Worm (Caenorhabditis elegans) whole organism, L4 larva: ENCODE results near the gene R03H10.5.

ENCODE experiments used
- F26F4.8 ChIP-seq: fragments of 200-800 bp; sonication (Bioruptor generic); conservative IDR thresholded peaks from 2 replicates; pipeline ENCODE4 v1.3.6; 2022; ENCODE audit warnings: missing genetic modification characterization, missing compliant biosample characterization
- ZK337.2 ChIP-seq: fragments of 200-800 bp; sonication (Bioruptor generic); IDR thresholded peaks from 2 replicates; pipeline ENCODE4 v1.3.6; 2022; ENCODE audit warnings: missing genetic modification reagents, missing genetic modification characterization, missing compliant biosample characterization
- ceh-82 ChIP-seq: sonication (generic microtip); optimal IDR thresholded peaks from 2 replicates; lab custom pipeline; 2017; ENCODE audit warnings: missing biosample characterization, missing genetic modification characterization
- duxl-1 ChIP-seq: sonication (generic microtip); optimal IDR thresholded peaks from 2 replicates; lab custom pipeline; 2016; ENCODE audit warnings: mild to moderate bottlenecking, missing genetic modification characterization, moderate library complexity, missing compliant biosample characterization; ENCODE audit not compliant: poor library complexity
- hlh-30 ChIP-seq: sonication (generic microtip); optimal IDR thresholded peaks from 2 replicates; lab custom pipeline; 2017; ENCODE audit warnings: antibody characterized with exemption, mild to moderate bottlenecking, missing genetic modification characterization, missing compliant biosample characterization; ENCODE audit not compliant: insufficient read depth
- nhr-25 ChIP-seq: sonication (generic microtip); optimal IDR thresholded peaks from 2 replicates; lab custom pipeline; 2017; ENCODE audit warnings: missing genetic modification characterization, mild to moderate bottlenecking, missing compliant biosample characterization, antibody characterized with exemption, moderate library complexity, borderline replicate concordance; ENCODE audit not compliant: insufficient read depth
- unc-130 ChIP-seq: sonication (generic microtip); optimal IDR thresholded peaks from 2 replicates; lab custom pipeline; 2016; ENCODE audit warnings: missing genetic modification reagents, missing genetic modification characterization, missing compliant biosample characterization

DNA sequence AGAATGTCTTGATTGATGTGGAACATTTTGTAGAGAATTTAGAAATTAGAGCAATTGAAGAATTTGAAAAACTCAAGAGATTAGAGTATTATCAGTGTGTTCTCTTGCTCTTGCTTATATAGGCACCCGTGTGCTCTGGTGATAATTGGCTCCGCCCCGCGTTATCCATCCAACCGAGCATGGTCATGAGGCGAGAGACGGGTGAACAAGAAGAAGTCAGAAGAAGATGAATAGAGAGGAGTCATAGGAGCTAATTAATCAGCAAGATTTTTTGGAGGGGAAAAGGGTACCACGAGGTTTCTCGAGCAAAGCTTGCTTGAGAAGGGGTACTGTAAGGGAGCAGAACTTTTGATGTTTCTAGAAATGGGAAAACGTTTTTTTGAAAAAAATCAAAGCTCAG, 12.6 kb downstream of the R03H10.5 start:
- TF ChIP-seq F26F4.8 (GFP tag; lab: Robert Waterston, UW) = no peak
- no peak for TF ChIP-seq ceh-82 (tag; lab: Kevin White, UChicago)
- TF ChIP-seq unc-130 (GFP tag; lab: Kevin White, UChicago) = no peak
- no peak for TF ChIP-seq hlh-30 (tag; lab: Kevin White, UChicago)
- no peak for TF ChIP-seq nhr-25 (tag; lab: Kevin White, UChicago)
- no peak for TF ChIP-seq ZK337.2 (GFP tag; lab: Robert Waterston, UW)
- no peak for TF ChIP-seq duxl-1 (tag; lab: Kevin White, UChicago)
